Fruit fly (Drosophila melanogaster): ENCODE measurements around the gene Akap200.

Akap200 gene

DNA sequence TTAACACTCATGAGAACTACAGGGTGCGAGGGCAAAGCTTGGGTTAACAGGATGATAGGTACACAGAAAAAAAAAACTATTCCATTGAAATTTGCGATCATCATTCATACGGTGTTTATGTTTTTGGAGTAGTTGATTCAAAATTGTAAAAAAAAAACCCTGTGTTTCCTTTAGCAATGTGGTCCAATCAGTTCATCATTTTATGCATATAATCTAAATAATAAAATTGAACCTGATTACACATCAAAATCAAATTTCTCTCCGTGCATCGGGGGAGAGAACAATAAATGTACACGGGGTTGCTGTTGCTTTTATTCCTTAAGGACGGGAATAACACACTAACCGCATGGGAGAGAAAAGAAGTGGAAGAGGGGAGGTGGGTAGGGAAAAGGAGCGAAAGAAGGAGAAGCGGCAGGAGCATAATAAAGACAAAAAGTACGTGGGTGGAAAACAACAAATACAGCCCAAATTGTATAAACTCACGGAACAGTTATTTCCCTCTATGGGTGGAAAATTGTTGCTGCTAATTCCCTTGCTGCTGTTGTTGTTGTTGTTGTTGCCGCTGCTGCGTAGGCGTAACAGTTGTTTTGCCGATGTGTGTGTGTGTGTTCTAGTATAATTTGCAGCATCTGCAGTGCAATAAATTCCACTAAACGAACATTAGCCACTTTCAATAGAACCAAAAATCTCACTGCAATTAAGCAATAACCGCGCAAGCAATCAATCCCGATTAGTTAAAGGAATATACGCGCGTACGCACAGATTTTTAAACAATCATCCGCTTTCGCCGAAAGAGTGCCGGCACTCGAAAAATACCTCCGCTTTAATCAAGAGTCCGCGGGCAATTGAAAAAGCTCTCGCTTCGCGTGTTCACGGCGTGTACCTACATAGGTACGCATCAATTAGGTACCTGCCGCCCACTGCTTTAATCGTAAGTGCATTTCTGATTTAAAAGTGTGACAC, 47.9 kb downstream of the Akap200 start, which contains the start of gene Agpat2:
Agpat2 (minus strand) TSS at position 851 of the 963 bp plus-strand sequence.
- peak; percentile 64 for TF ChIP-seq CG15710 (tag; optimal IDR thresholded peaks at IDR 0.05)
- TF ChIP-seq CG8301 (tag; optimal IDR thresholded peaks at IDR 0.05) = peak; percentile 37
- no peak for TF ChIP-seq Ets98B (GFP tag; IDR thresholded peaks at IDR 0.05)
- TF ChIP-seq CG17806 (tag; optimal IDR thresholded peaks at IDR 0.05) = peak; percentile 72
- TF ChIP-seq CG10348 (GFP tag; IDR thresholded peaks at IDR 0.05) = no peak
- TF ChIP-seq Snoo (tag; optimal IDR thresholded peaks at IDR 0.05) = peak; percentile 62
- TF ChIP-seq CG9948 (tag; optimal IDR thresholded peaks at IDR 0.05) = peak; percentile 60
- TF ChIP-seq gl (tag; optimal IDR thresholded peaks at IDR 0.05) = peak; percentile 2
- no peak for TF ChIP-seq EcR (GFP tag; optimal IDR thresholded peaks at IDR 0.05)
- no peak for TF ChIP-seq CG32121 (GFP tag; IDR thresholded peaks at IDR 0.05)
- TF ChIP-seq Pif1B (GFP tag; optimal IDR thresholded peaks at IDR 0.05) = peak; percentile 70
- peak; percentile 44 for TF ChIP-seq CG14655 (GFP tag; optimal IDR thresholded peaks at IDR 0.05)
- TF ChIP-seq CG8159 (tag; optimal IDR thresholded peaks at IDR 0.05) = peak; percentile 77
- TF ChIP-seq CG12605 (GFP tag; IDR thresholded peaks at IDR 0.05) = 0 out of 2 replicates have a peak, but pooled peaks have one; percentile 25
- TF ChIP-seq D1 (tag; optimal IDR thresholded peaks at IDR 0.05) = peak; percentile 15
- peak; percentile 74 for TF ChIP-seq Pif1A (GFP tag; optimal IDR thresholded peaks at IDR 0.05)
- peak; percentile 23 for TF ChIP-seq CG34367 (tag; optimal IDR thresholded peaks at IDR 0.05)
- no peak for TF ChIP-seq rn (GFP tag; IDR thresholded peaks at IDR 0.05)
- TF ChIP-seq CG4496 (GFP tag; IDR thresholded peaks at IDR 0.05) = peak; percentile 43; the same call in 1 of the 3 replicates

DNA sequence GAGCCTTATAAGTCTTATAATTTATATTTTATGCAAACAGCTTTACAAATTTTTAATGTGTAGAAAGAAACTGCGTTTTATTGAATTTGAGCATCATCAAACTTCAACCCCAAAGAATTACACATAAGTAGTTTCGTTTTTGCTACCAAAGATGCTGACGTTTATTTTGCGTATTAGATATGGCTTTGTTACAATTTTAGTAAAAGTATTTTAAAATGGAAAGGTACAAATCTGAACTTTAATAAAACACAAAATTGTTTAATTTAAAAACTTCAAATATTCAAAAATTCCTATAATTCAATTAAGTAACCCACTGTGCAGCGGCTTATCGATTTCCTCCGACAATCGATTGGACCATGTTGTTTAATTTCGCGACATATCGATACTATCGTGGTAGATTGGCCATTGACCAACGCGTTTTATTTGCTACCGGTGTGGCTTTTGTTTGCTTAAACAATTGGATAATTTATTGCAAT, 48.7 kb downstream of the Akap200 start, which contains the start of gene prg:
prg (plus strand) TSS at position 382 of the 476 bp plus-strand sequence.
- TF ChIP-seq Ets98B (GFP tag; IDR thresholded peaks at IDR 0.05) (peak; percentile 37), CG10348 (GFP tag; IDR thresholded peaks at IDR 0.05) (no peak), CG13204 (GFP tag; optimal IDR thresholded peaks at IDR 0.05) (no peak), Pif1B (GFP tag; optimal IDR thresholded peaks at IDR 0.05) (peak; percentile 45), CG8159 (tag; optimal IDR thresholded peaks at IDR 0.05) (peak; percentile 61), fd96Ca (GFP tag; IDR thresholded peaks at IDR 0.05) (no peak), CG12605 (GFP tag; IDR thresholded peaks at IDR 0.05) (peak; percentile 53), CG34367 (tag; optimal IDR thresholded peaks at IDR 0.05) (peak; percentile 30), CG32121 (GFP tag; IDR thresholded peaks at IDR 0.05) (peak; percentile 56; the same call in 1 of the 2 replicates), CG4496 (GFP tag; IDR thresholded peaks at IDR 0.05) (peak; percentile 70), gl (tag; optimal IDR thresholded peaks at IDR 0.05) (no peak), CG8301 (tag; optimal IDR thresholded peaks at IDR 0.05) (peak; percentile 58), CG15710 (tag; optimal IDR thresholded peaks at IDR 0.05) (peak; percentile 50), CG17806 (tag; optimal IDR thresholded peaks at IDR 0.05) (peak; percentile 44), CG14655 (GFP tag; optimal IDR thresholded peaks at IDR 0.05) (peak; percentile 55), Pif1A (GFP tag; optimal IDR thresholded peaks at IDR 0.05) (peak; percentile 78), CG9948 (tag; optimal IDR thresholded peaks at IDR 0.05) (peak; percentile 5), EcR (GFP tag; optimal IDR thresholded peaks at IDR 0.05) (peak; percentile 58), rn (GFP tag; IDR thresholded peaks at IDR 0.05) (no peak), Snoo (tag; optimal IDR thresholded peaks at IDR 0.05) (peak; percentile 49), D1 (tag; optimal IDR thresholded peaks at IDR 0.05) (peak; percentile 39)

DNA sequence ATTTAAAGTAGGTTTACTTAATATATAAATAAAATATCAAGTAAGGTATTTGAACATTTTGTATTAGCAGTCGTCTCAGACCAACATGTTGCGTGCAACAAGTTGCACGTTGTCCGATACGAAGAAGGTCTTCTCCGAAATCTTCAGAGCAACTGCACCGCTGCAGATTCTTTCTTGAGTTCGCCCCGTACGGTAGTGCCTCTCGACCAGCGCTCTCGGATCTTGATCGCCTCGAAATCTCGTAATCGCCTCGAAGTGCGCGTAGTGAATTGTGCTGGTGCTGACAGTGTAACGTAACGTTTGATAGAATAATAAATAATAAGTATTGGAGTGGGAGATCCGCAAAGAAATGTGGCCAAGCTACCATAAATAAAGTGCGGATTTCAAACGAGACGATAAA, 51.2 kb downstream of the Akap200 start, which contains the start of gene dachs:
dachs (plus strand) TSS at position 175 of the 400 bp plus-strand sequence.
- TF ChIP-seq CG34367 (tag; optimal IDR thresholded peaks at IDR 0.05) (no peak), D1 (tag; optimal IDR thresholded peaks at IDR 0.05) (no peak), CG8159 (tag; optimal IDR thresholded peaks at IDR 0.05) (no peak), EcR (GFP tag; optimal IDR thresholded peaks at IDR 0.05) (no peak), Pif1B (GFP tag; optimal IDR thresholded peaks at IDR 0.05) (no peak), fd96Ca (GFP tag; IDR thresholded peaks at IDR 0.05) (no peak), CG17806 (tag; optimal IDR thresholded peaks at IDR 0.05) (no peak), rn (GFP tag; IDR thresholded peaks at IDR 0.05) (no peak), CG10348 (GFP tag; IDR thresholded peaks at IDR 0.05) (no peak), Snoo (tag; optimal IDR thresholded peaks at IDR 0.05) (no peak), Pif1A (GFP tag; optimal IDR thresholded peaks at IDR 0.05) (no peak), gl (tag; optimal IDR thresholded peaks at IDR 0.05) (no peak), CG9948 (tag; optimal IDR thresholded peaks at IDR 0.05) (no peak), CG14655 (GFP tag; optimal IDR thresholded peaks at IDR 0.05) (no peak)

DNA sequence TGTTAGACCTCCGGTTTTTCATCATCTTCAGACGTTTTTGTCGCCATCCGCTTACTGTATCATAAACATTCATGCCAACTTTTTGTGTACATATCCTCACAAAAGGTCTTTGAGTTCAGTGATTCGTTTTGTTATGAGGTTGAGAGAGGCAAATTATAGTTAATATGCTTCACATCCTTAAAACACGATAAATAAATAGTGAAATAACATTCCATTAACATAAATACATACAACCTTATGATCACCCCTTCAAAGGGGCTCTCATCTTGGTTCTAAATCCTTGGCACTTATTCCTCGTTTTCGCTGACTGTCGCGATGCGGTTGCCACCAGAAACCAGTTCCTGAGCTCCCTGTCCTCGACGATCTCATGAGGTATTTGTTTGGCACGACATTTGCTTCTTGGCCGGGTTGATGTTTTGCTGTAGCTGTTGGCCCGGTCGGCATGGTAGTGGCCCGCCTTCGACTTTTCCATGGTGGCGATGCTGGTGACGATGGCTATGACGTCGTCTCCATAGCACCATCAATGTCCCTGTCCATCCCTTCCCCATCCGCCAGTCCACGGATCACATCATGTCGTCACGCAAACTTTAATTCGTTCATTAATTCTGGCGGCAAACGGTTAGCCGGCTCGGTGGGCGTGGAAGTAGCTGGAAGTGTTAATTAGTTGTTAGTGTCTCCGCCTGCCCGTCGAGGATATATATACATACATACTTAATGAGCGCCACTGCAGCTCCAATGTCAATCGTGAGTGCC, 53.6 kb downstream of the Akap200 start:
- TF ChIP-seq CG13204 (GFP tag; optimal IDR thresholded peaks at IDR 0.05) (no peak), Pif1A (GFP tag; optimal IDR thresholded peaks at IDR 0.05) (peak; percentile 21), CG8159 (tag; optimal IDR thresholded peaks at IDR 0.05) (peak; percentile 41), Snoo (tag; optimal IDR thresholded peaks at IDR 0.05) (peak; percentile 8), CG15710 (tag; optimal IDR thresholded peaks at IDR 0.05) (peak; percentile 15), fd96Ca (GFP tag; IDR thresholded peaks at IDR 0.05) (no peak), CG8301 (tag; optimal IDR thresholded peaks at IDR 0.05) (peak; percentile 49), gl (tag; optimal IDR thresholded peaks at IDR 0.05) (peak; percentile 13), CG4496 (GFP tag; IDR thresholded peaks at IDR 0.05) (no peak), Pif1B (GFP tag; optimal IDR thresholded peaks at IDR 0.05) (no peak), rn (GFP tag; IDR thresholded peaks at IDR 0.05) (no peak), CG10348 (GFP tag; IDR thresholded peaks at IDR 0.05) (no peak), CG14655 (GFP tag; optimal IDR thresholded peaks at IDR 0.05) (peak; percentile 59)

All from whole organism, pupa.